Worm (Caenorhabditis elegans) whole organism, early embryonic: ENCODE results near the gene B0228.9.

Source experiments
- B0310.2 ChIP-seq: sonication (generic microtip); optimal IDR thresholded peaks from 2 replicates; lab custom pipeline; 2016; ENCODE audit warnings: mild to moderate bottlenecking, missing genetic modification characterization, missing compliant biosample characterization
- F13C5.2 ChIP-seq: sonication (generic microtip); optimal IDR thresholded peaks from 2 replicates; lab custom pipeline; 2017; ENCODE audit warnings: mild to moderate bottlenecking, missing genetic modification characterization, inconsistent platforms, missing compliant biosample characterization
- aly-1 ChIP-seq: sonication (generic microtip); optimal IDR thresholded peaks from 2 replicates; lab custom pipeline; 2016; ENCODE audit warnings: missing genetic modification characterization, missing compliant biosample characterization
- ama-1 ChIP-seq: fragments of 150-350 bp; optimal IDR thresholded peaks from 2 replicates; lab custom pipeline; 2014
- ceh-13 ChIP-seq: fragments of 200-800 bp; sonication (Bioruptor generic); optimal IDR thresholded peaks from 2 replicates; lab custom pipeline; 2018; ENCODE audit warnings: mild to moderate bottlenecking, missing genetic modification characterization, missing compliant biosample characterization
- ceh-36 ChIP-seq: sonication (generic microtip); optimal IDR thresholded peaks from 2 replicates; lab custom pipeline; 2016; ENCODE audit warnings: missing genetic modification characterization, inconsistent platforms, missing compliant biosample characterization
- ets-7 ChIP-seq: sonication (generic microtip); optimal IDR thresholded peaks from 2 replicates; lab custom pipeline; 2016; ENCODE audit warnings: missing genotype, missing genetic modification characterization, missing compliant biosample characterization
- flt-1 ChIP-seq: fragments of 200-800 bp; sonication (Bioruptor generic); IDR thresholded peaks from 2 replicates; pipeline ENCODE4 v1.3.6; 2022; ENCODE audit warnings: missing genetic modification characterization, missing compliant biosample characterization
- hmbx-1 ChIP-seq: sonication (generic microtip); optimal IDR thresholded peaks from 2 replicates; lab custom pipeline; 2016; ENCODE audit warnings: mild to moderate bottlenecking, missing genetic modification characterization, missing compliant biosample characterization
- hmg-4 ChIP-seq: fragments of 200-800 bp; sonication (Bioruptor generic); optimal IDR thresholded peaks from 2 replicates; lab custom pipeline; 2018; ENCODE audit warnings: mild to moderate bottlenecking, missing genetic modification characterization, missing compliant biosample characterization
- hnd-1 ChIP-seq: sonication (generic microtip); optimal IDR thresholded peaks from 2 replicates; lab custom pipeline; 2016; ENCODE audit warnings: missing genetic modification characterization, missing compliant biosample characterization
- pes-1 ChIP-seq: fragments of 200-800 bp; sonication (Bioruptor generic); IDR thresholded peaks from 2 replicates; pipeline ENCODE4 v1.3.6; 2022; ENCODE audit warnings: missing genetic modification reagents, missing genetic modification characterization, missing compliant biosample characterization
- scrt-1 ChIP-seq: fragments of 200-800 bp; sonication (Bioruptor generic); IDR thresholded peaks from 2 replicates; pipeline ENCODE4 v1.3.6; 2022; ENCODE audit warnings: missing genetic modification characterization, missing compliant biosample characterization
- sea-1 ChIP-seq: fragments of 200-800 bp; sonication (Bioruptor generic); conservative IDR thresholded peaks from 2 replicates; pipeline ENCODE4 v1.3.6; 2022; ENCODE audit warnings: missing genetic modification characterization, missing compliant biosample characterization
- tbx-11 ChIP-seq: fragments of 200-800 bp; sonication (Bioruptor generic); IDR thresholded peaks from 2 replicates; pipeline ENCODE4 v1.3.6; 2022; ENCODE audit warnings: missing genetic modification characterization, missing compliant biosample characterization
- tbx-37 ChIP-seq: fragments of 200-800 bp; sonication (Bioruptor generic); conservative IDR thresholded peaks from 2 replicates; pipeline ENCODE4 v1.3.6; 2022; ENCODE audit warnings: missing genetic modification reagents, missing genetic modification characterization, missing compliant biosample characterization
- tra-4 ChIP-seq: sonication (generic microtip); optimal IDR thresholded peaks from 2 replicates; lab custom pipeline; 2017; ENCODE audit warnings: missing genetic modification characterization, missing compliant biosample characterization

Gene B0228.9

ce11 chrII:7808950-7809349, 45.5 kb upstream of the B0228.9 start:
- TF ChIP-seq aly-1 (tag; lab: Kevin White, UChicago) (no peak), tra-4 (tag; lab: Kevin White, UChicago) (no peak), pes-1 (GFP tag; lab: Robert Waterston, UW) (no peak), ceh-13 (no peak), sea-1 (no peak), tbx-37 (GFP tag; lab: Robert Waterston, UW) (no peak), ceh-36 (no peak), hmbx-1 (no peak), F13C5.2 (tag; lab: Kevin White, UChicago) (no peak), tbx-11 (GFP tag; lab: Robert Waterston, UW) (no peak), scrt-1 (GFP tag; lab: Robert Waterston, UW) (no peak), B0310.2 (tag; lab: Kevin White, UChicago) (no peak), flt-1 (GFP tag; lab: Robert Waterston, UW) (no peak), ets-7 (tag; lab: Kevin White, UChicago) (no peak), ama-1 (no peak), hmg-4 (no peak)

- no peak for TF ChIP-seq ets-7 (tag; lab: Kevin White, UChicago)
- TF ChIP-seq hnd-1, result no peak
- no peak for TF ChIP-seq pes-1 (GFP tag; lab: Robert Waterston, UW)
- no peak for TF ChIP-seq F13C5.2 (tag; lab: Kevin White, UChicago)
- no peak for TF ChIP-seq tbx-37 (GFP tag; lab: Robert Waterston, UW)
Measured at ce11 chrII:7808153-7808552, 44.7 kb upstream of the B0228.9 start.

ce11 chrII:7806872-7807271, 43.4 kb upstream of the B0228.9 start:
- TF ChIP-seq hmg-4, result no peak
- no peak for TF ChIP-seq ama-1
- no peak for TF ChIP-seq ceh-13
- no peak for TF ChIP-seq aly-1 (tag; lab: Kevin White, UChicago)
- TF ChIP-seq flt-1 (GFP tag; lab: Robert Waterston, UW), result no peak
- no peak for TF ChIP-seq pes-1 (GFP tag; lab: Robert Waterston, UW)
- no peak for TF ChIP-seq ceh-36
- TF ChIP-seq hmbx-1, result no peak
- no peak for TF ChIP-seq B0310.2 (tag; lab: Kevin White, UChicago)
- TF ChIP-seq hnd-1, result no peak
- no peak for TF ChIP-seq scrt-1 (GFP tag; lab: Robert Waterston, UW)
- TF ChIP-seq tra-4 (tag; lab: Kevin White, UChicago), result no peak

- TF ChIP-seq B0310.2 (tag; lab: Kevin White, UChicago) (no peak), sea-1 (no peak), tra-4 (tag; lab: Kevin White, UChicago) (no peak), F13C5.2 (tag; lab: Kevin White, UChicago) (no peak), ceh-13 (no peak), aly-1 (tag; lab: Kevin White, UChicago) (no peak), flt-1 (GFP tag; lab: Robert Waterston, UW) (no peak), hmbx-1 (no peak), scrt-1 (GFP tag; lab: Robert Waterston, UW) (no peak), tbx-11 (GFP tag; lab: Robert Waterston, UW) (no peak)
Measured at ce11 chrII:7806054-7806453, 42.6 kb upstream of the B0228.9 start.

- TF ChIP-seq tbx-37 (GFP tag; lab: Robert Waterston, UW), result no peak
- no peak for TF ChIP-seq hmg-4
- no peak for TF ChIP-seq ceh-13
- no peak for TF ChIP-seq hmbx-1
- no peak for TF ChIP-seq tra-4 (tag; lab: Kevin White, UChicago)
- TF ChIP-seq pes-1 (GFP tag; lab: Robert Waterston, UW), result no peak
- TF ChIP-seq hnd-1, result no peak
- TF ChIP-seq sea-1, result no peak
Measured at ce11 chrII:7803174-7803573, 39.7 kb upstream of the B0228.9 start.

- TF ChIP-seq B0310.2 (tag; lab: Kevin White, UChicago), result no peak
- TF ChIP-seq tbx-11 (GFP tag; lab: Robert Waterston, UW), result no peak
- no peak for TF ChIP-seq flt-1 (GFP tag; lab: Robert Waterston, UW)
- no peak for TF ChIP-seq ets-7 (tag; lab: Kevin White, UChicago)
- no peak for TF ChIP-seq scrt-1 (GFP tag; lab: Robert Waterston, UW)
- TF ChIP-seq hmbx-1, result no peak
- TF ChIP-seq sea-1, result no peak
- TF ChIP-seq ceh-13, result no peak
- TF ChIP-seq tra-4 (tag; lab: Kevin White, UChicago), result no peak
- TF ChIP-seq F13C5.2 (tag; lab: Kevin White, UChicago), result no peak
- no peak for TF ChIP-seq ceh-36
- TF ChIP-seq hnd-1, result no peak
- TF ChIP-seq pes-1 (GFP tag; lab: Robert Waterston, UW), result no peak
- no peak for TF ChIP-seq aly-1 (tag; lab: Kevin White, UChicago)
Measured at ce11 chrII:7801899-7802298, 38.4 kb upstream of the B0228.9 start.

ce11 chrII:7801255-7801654, 37.8 kb upstream of the B0228.9 start:
- no peak for TF ChIP-seq aly-1 (tag; lab: Kevin White, UChicago)
- no peak for TF ChIP-seq hmbx-1
- TF ChIP-seq hnd-1, result no peak
- TF ChIP-seq F13C5.2 (tag; lab: Kevin White, UChicago), result no peak
- TF ChIP-seq B0310.2 (tag; lab: Kevin White, UChicago), result no peak
- no peak for TF ChIP-seq ama-1
- no peak for TF ChIP-seq ceh-13
- no peak for TF ChIP-seq ceh-36
- no peak for TF ChIP-seq tra-4 (tag; lab: Kevin White, UChicago)
- TF ChIP-seq tbx-11 (GFP tag; lab: Robert Waterston, UW), result no peak
- no peak for TF ChIP-seq tbx-37 (GFP tag; lab: Robert Waterston, UW)
- no peak for TF ChIP-seq ets-7 (tag; lab: Kevin White, UChicago)
- TF ChIP-seq flt-1 (GFP tag; lab: Robert Waterston, UW), result no peak
- no peak for TF ChIP-seq scrt-1 (GFP tag; lab: Robert Waterston, UW)

- TF ChIP-seq hnd-1 (no peak), F13C5.2 (tag; lab: Kevin White, UChicago) (no peak), hmg-4 (no peak), scrt-1 (GFP tag; lab: Robert Waterston, UW) (no peak), hmbx-1 (no peak), aly-1 (tag; lab: Kevin White, UChicago) (no peak), tra-4 (tag; lab: Kevin White, UChicago) (no peak), tbx-11 (GFP tag; lab: Robert Waterston, UW) (no peak), ama-1 (no peak)
Measured at ce11 chrII:7795299-7795698, 31.8 kb upstream of the B0228.9 start.
